Fruit fly (Drosophila melanogaster) whole organism, embryonic: Measurements from ENCODE around the gene CG32189.
A peak's percentile ranks its signal among the peaks of the same experiment; 100 is the strongest.

ENCODE experiments used
- BEAF-32 ChIP-seq: fragments of 200-800 bp; sonication (Bioruptor generic); optimal IDR thresholded peaks from 3 replicates; lab custom pipeline; 2017; ENCODE audit warnings: missing biosample characterization, missing genetic modification characterization, mild to moderate bottlenecking, moderate library complexity, missing genetic modification reagents
- Bdp1 ChIP-seq: fragments of 200-800 bp; sonication (Bioruptor generic); optimal IDR thresholded peaks from 3 replicates; lab custom pipeline; 2016; ENCODE audit warnings: missing biosample characterization, missing genetic modification characterization
- CG10267 ChIP-seq: fragments of 200-800 bp; sonication (Bioruptor generic); optimal IDR thresholded peaks from 2 replicates; lab custom pipeline; 2018; ENCODE audit warnings: missing biosample characterization, mild to moderate bottlenecking, missing genetic modification characterization, moderate library complexity
- CG10366 ChIP-seq: fragments of 200-800 bp; sonication (Bioruptor generic); IDR thresholded peaks from 2 replicates; pipeline ENCODE4 v1.3.6; 2022; ENCODE audit warnings: missing biosample characterization, missing genetic modification characterization
- CG12299 ChIP-seq: fragments of 200-800 bp; sonication (Bioruptor generic); optimal IDR thresholded peaks from 2 replicates; lab custom pipeline; 2018; ENCODE audit warnings: missing biosample characterization, mild to moderate bottlenecking, missing genetic modification characterization
- CG13296 ChIP-seq: fragments of 200-800 bp; sonication (Bioruptor generic); optimal IDR thresholded peaks from 3 replicates; lab custom pipeline; 2018; ENCODE audit warnings: missing biosample characterization, mild to moderate bottlenecking, missing genetic modification characterization
- CG1529 ChIP-seq: fragments of 200-800 bp; sonication (Bioruptor generic); optimal IDR thresholded peaks from 3 replicates; lab custom pipeline; 2018; ENCODE audit warnings: missing biosample characterization, missing genetic modification characterization
- CG15601 ChIP-seq: fragments of 200-800 bp; sonication (Bioruptor generic); optimal IDR thresholded peaks from 3 replicates; lab custom pipeline; 2019; ENCODE audit warnings: missing biosample characterization, mild to moderate bottlenecking, missing genetic modification characterization, moderate library complexity
- CG17359 ChIP-seq: fragments of 200-800 bp; sonication (Bioruptor generic); optimal IDR thresholded peaks from 3 replicates; lab custom pipeline; 2018; ENCODE audit warnings: missing biosample characterization, mild to moderate bottlenecking, missing genetic modification characterization, moderate library complexity
- CG17385 ChIP-seq: fragments of 200-800 bp; sonication (Bioruptor generic); optimal IDR thresholded peaks from 3 replicates; lab custom pipeline; 2018; ENCODE audit warnings: missing biosample characterization, mild to moderate bottlenecking, missing genetic modification characterization
- CG1792 ChIP-seq: fragments of 200-800 bp; sonication (Bioruptor generic); optimal IDR thresholded peaks from 2 replicates; lab custom pipeline; 2016; ENCODE audit warnings: missing biosample characterization, missing genetic modification characterization
- CG33557 ChIP-seq: fragments of 200-800 bp; sonication (Bioruptor generic); optimal IDR thresholded peaks from 2 replicates; lab custom pipeline; 2019; ENCODE audit warnings: missing biosample characterization, mild to moderate bottlenecking, missing genetic modification characterization, moderate library complexity
- CG9609 ChIP-seq: fragments of 200-800 bp; sonication (Bioruptor generic); optimal IDR thresholded peaks from 3 replicates; lab custom pipeline; 2016; ENCODE audit warnings: missing biosample characterization, missing genetic modification characterization
- Chrac-16 ChIP-seq: fragments of 200-800 bp; sonication (Bioruptor generic); optimal IDR thresholded peaks from 3 replicates; lab custom pipeline; 2016; ENCODE audit warnings: missing biosample characterization, missing genetic modification characterization
- Dek ChIP-seq: fragments of 200-800 bp; sonication (Bioruptor generic); optimal IDR thresholded peaks from 3 replicates; lab custom pipeline; 2019; ENCODE audit warnings: missing biosample characterization, mild to moderate bottlenecking, missing genetic modification characterization, moderate library complexity
- HLH54F ChIP-seq: fragments of 200-800 bp; sonication (Bioruptor generic); optimal IDR thresholded peaks from 3 replicates; lab custom pipeline; 2016; ENCODE audit warnings: missing biosample characterization, missing genetic modification characterization
- Hr78 ChIP-seq, 2 experiments: fragments of 200-800 bp in 1 of 2; fragments of >200 bp in 1 of 2; sonication (Bioruptor generic) in 1 of 2; optimal IDR thresholded peaks; 2 replicates each; lab custom pipeline; 2017 to 2019; ENCODE audit warnings: missing biosample characterization in 2 of 2, missing genetic modification characterization in 2 of 2, mild to moderate bottlenecking in 1 of 2, moderate library complexity in 1 of 2
- Hsf ChIP-seq: fragments of 200-800 bp; sonication (Bioruptor generic); optimal IDR thresholded peaks from 3 replicates; lab custom pipeline; 2016; ENCODE audit warnings: missing biosample characterization, missing genetic modification characterization
- Med ChIP-seq: fragments of 200-800 bp; sonication (Bioruptor generic); peaks from one replicate; lab custom pipeline; 2016; ENCODE audit warnings: missing biosample characterization, missing genetic modification characterization, mild to moderate bottlenecking, inconsistent platforms, moderate library complexity
- Mes4 ChIP-seq: fragments of 200-800 bp; sonication (Bioruptor generic); optimal IDR thresholded peaks from 2 replicates; lab custom pipeline; 2016; ENCODE audit warnings: missing biosample characterization, missing genetic modification characterization
- NFAT ChIP-seq: fragments of 200-800 bp; sonication (Bioruptor generic); IDR thresholded peaks from 2 replicates; pipeline ENCODE4 v1.3.6; 2022; ENCODE audit warnings: missing biosample characterization, missing genetic modification characterization
- Oli ChIP-seq: fragments of 200-800 bp; sonication (Bioruptor generic); optimal IDR thresholded peaks from 2 replicates; lab custom pipeline; 2018; ENCODE audit warnings: missing biosample characterization, mild to moderate bottlenecking, missing genetic modification characterization, moderate library complexity
- Poxn ChIP-seq: fragments of 200-800 bp; sonication (Bioruptor generic); IDR thresholded peaks from 2 replicates; pipeline ENCODE4 v1.3.6; 2022; ENCODE audit warnings: missing biosample characterization, missing genetic modification characterization
- Ptx1 ChIP-seq: fragments of 200-800 bp; sonication (Bioruptor generic); IDR thresholded peaks from 2 replicates; pipeline ENCODE4 v1.3.6; 2022; ENCODE audit warnings: missing biosample characterization, missing genetic modification characterization
- Scr ChIP-seq: fragments of 200-800 bp; sonication (Bioruptor generic); IDR thresholded peaks from 2 replicates; pipeline ENCODE4 v1.3.6; 2022; ENCODE audit warnings: missing biosample characterization, missing genetic modification characterization; ENCODE audit not compliant: partially characterized antibody
- Taf1 ChIP-seq: fragments of 200-800 bp; sonication (Bioruptor generic); IDR thresholded peaks from 2 replicates; pipeline ENCODE4 v1.3.6; 2022; ENCODE audit warnings: missing biosample characterization, missing genetic modification characterization
- ap ChIP-seq: fragments of 200-800 bp; sonication (Bioruptor generic); IDR thresholded peaks from 2 replicates; pipeline ENCODE4 v1.3.6; 2022; ENCODE audit warnings: missing biosample characterization, missing genetic modification characterization
- ase ChIP-seq: fragments of 200-800 bp; sonication (Bioruptor generic); IDR thresholded peaks from 3 replicates; pipeline ENCODE4 v1.3.6; 2022; ENCODE audit warnings: missing biosample characterization, missing genetic modification characterization
- btn ChIP-seq: fragments of 200-800 bp; sonication (Bioruptor generic); optimal IDR thresholded peaks from 2 replicates; lab custom pipeline; 2016; ENCODE audit warnings: missing biosample characterization, missing genetic modification characterization
- cad ChIP-seq: fragments of >200 bp; optimal IDR thresholded peaks from 2 replicates; lab custom pipeline; 2017; ENCODE audit warnings: missing biosample characterization, missing genetic modification characterization
- ci ChIP-seq: fragments of 200-800 bp; sonication (Bioruptor generic); IDR thresholded peaks from 3 replicates; pipeline ENCODE4 v1.3.6; 2022; ENCODE audit warnings: missing biosample characterization, missing genetic modification characterization
- da ChIP-seq: fragments of 200-800 bp; sonication (Bioruptor generic); optimal IDR thresholded peaks from 2 replicates; lab custom pipeline; 2016; ENCODE audit warnings: missing biosample characterization, missing genetic modification characterization
- emc ChIP-seq: fragments of 200-800 bp; sonication (Bioruptor generic); optimal IDR thresholded peaks from 2 replicates; lab custom pipeline; 2016; ENCODE audit warnings: missing biosample characterization, missing genetic modification characterization
- fd3F ChIP-seq: fragments of 200-800 bp; sonication (Bioruptor generic); optimal IDR thresholded peaks from 2 replicates; lab custom pipeline; 2018; ENCODE audit warnings: missing biosample characterization, mild to moderate bottlenecking, missing genetic modification characterization, moderate library complexity
- gem ChIP-seq: fragments of 200-800 bp; sonication (Bioruptor generic); optimal IDR thresholded peaks from 2 replicates; lab custom pipeline; 2019; ENCODE audit warnings: missing biosample characterization, mild to moderate bottlenecking, missing genetic modification characterization, moderate library complexity
- lola ChIP-seq, 3 experiments: fragments of >200 bp in 2 of 3; fragments of 200-800 bp in 1 of 3; sonication (Bioruptor generic) in 1 of 3; optimal IDR thresholded peaks; 2 replicates each; lab custom pipeline; 2017 to 2019; ENCODE audit warnings: missing biosample characterization in 3 of 3, missing genetic modification characterization in 3 of 3, mild to moderate bottlenecking in 1 of 3, moderate library complexity in 1 of 3
- lov ChIP-seq, 2 experiments: fragments of 200-800 bp in 1 of 2; fragments of >200 bp in 1 of 2; sonication (Bioruptor generic) in 1 of 2; IDR thresholded peaks in 1 of 2; optimal IDR thresholded peaks in 1 of 2; 2 replicates in 1 of 2; 3 replicates in 1 of 2; pipeline versions ENCODE4 v1.3.6 to Lab custom; 2017 to 2022; ENCODE audit warnings: missing biosample characterization in 1 of 2, missing genetic modification characterization in 1 of 2
- mam ChIP-seq: fragments of 200-800 bp; sonication (Bioruptor generic); optimal IDR thresholded peaks from 3 replicates; lab custom pipeline; 2016; ENCODE audit warnings: missing biosample characterization, missing genetic modification characterization
- nom ChIP-seq: fragments of 200-800 bp; sonication (Bioruptor generic); optimal IDR thresholded peaks from 2 replicates; lab custom pipeline; 2017; ENCODE audit warnings: missing biosample characterization, missing genetic modification characterization, mild to moderate bottlenecking, moderate library complexity, missing genetic modification reagents
- pan ChIP-seq, 4 experiments: fragments of >200 bp in 3 of 4; fragments of 200-800 bp in 1 of 4; sonication (Bioruptor generic) in 1 of 4; optimal IDR thresholded peaks in 3 of 4; IDR thresholded peaks in 1 of 4; 2 replicates each; pipeline versions ENCODE4 v1.3.6 to Lab custom; 2017 to 2022; ENCODE audit warnings: missing biosample characterization in 2 of 4, missing genetic modification characterization in 2 of 4, mixed read lengths in 1 of 4
- prd ChIP-seq, 3 experiments: fragments of >200 bp in 2 of 3; fragments of 200-800 bp in 1 of 3; sonication (Bioruptor generic) in 1 of 3; optimal IDR thresholded peaks in 2 of 3; IDR thresholded peaks in 1 of 3; 2 replicates in 2 of 3; 3 replicates in 1 of 3; pipeline versions ENCODE4 v1.3.6 to Lab custom; 2017 to 2022; ENCODE audit warnings: missing biosample characterization in 1 of 3, missing genetic modification characterization in 1 of 3
- schlank ChIP-seq: fragments of 200-800 bp; sonication (Bioruptor generic); optimal IDR thresholded peaks from 2 replicates; lab custom pipeline; 2018; ENCODE audit warnings: missing biosample characterization, mild to moderate bottlenecking, missing genetic modification characterization
- sim ChIP-seq: fragments of 200-800 bp; sonication (Bioruptor generic); IDR thresholded peaks from 2 replicates; pipeline ENCODE4 v1.3.6; 2022; ENCODE audit warnings: missing biosample characterization, missing genetic modification characterization
- slbo ChIP-seq: fragments of 200-800 bp; sonication (Bioruptor generic); IDR thresholded peaks from 2 replicates; pipeline ENCODE4 v1.3.6; 2022; ENCODE audit warnings: missing biosample characterization, missing genetic modification characterization
- slou ChIP-seq: fragments of 200-800 bp; sonication (Bioruptor generic); optimal IDR thresholded peaks from 3 replicates; lab custom pipeline; 2016; ENCODE audit warnings: missing biosample characterization, missing genetic modification characterization
- ssp ChIP-seq: fragments of 200-800 bp; sonication (Bioruptor generic); IDR thresholded peaks from 2 replicates; pipeline ENCODE4 v1.3.6; 2022; ENCODE audit warnings: missing biosample characterization, missing genetic modification characterization
- tap ChIP-seq: fragments of 200-800 bp; optimal IDR thresholded peaks from 3 replicates; lab custom pipeline; 2019; ENCODE audit warnings: missing biosample characterization, mild to moderate bottlenecking, missing genetic modification characterization, moderate library complexity
- tup ChIP-seq: fragments of 200-800 bp; sonication (Bioruptor generic); optimal IDR thresholded peaks from 2 replicates; lab custom pipeline; 2016; ENCODE audit warnings: missing biosample characterization, mild to moderate bottlenecking, missing genetic modification characterization, moderate library complexity
- twi ChIP-seq: fragments of 200-800 bp; optimal IDR thresholded peaks from 2 replicates; lab custom pipeline; 2019; ENCODE audit warnings: missing biosample characterization, mild to moderate bottlenecking, missing genetic modification characterization, moderate library complexity
- tx ChIP-seq: fragments of 200-800 bp; sonication (Bioruptor generic); optimal IDR thresholded peaks from 2 replicates; lab custom pipeline; 2016; ENCODE audit warnings: missing biosample characterization, missing genetic modification characterization

The CG32189 gene

DNA sequence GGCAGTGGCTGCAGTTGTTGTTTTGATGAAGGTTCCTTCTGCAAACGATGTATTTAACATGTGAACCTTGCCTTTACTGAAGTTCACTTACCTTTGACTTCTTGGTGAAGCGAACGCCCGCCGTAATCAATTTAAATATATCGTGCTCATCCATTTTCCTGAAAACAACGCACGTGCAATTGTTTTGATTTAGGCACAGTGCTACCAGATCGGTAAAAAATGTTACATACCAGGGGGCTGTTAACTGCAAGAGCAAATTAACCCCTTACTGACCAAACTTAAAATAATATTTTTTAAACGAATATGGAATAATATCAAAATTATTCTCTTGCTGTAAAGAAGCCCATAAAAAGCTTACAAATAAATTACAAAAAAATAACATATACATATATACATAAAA, 30.5 kb downstream of the CG32189 start, which contains the start of gene ais (continued):
- TF ChIP-seq Bdp1 (GFP tag; lab: Kevin White, UChicago) (no peak), sim (GFP tag; lab: Robert Waterston, UW) (no peak), Mes4 (no peak), emc (no peak), ssp (GFP tag; lab: Robert Waterston, UW) (no peak), CG15601 (tag; lab: Kevin White, UChicago) (no peak), mam (no peak), ci (peak; percentile 38; the same call in 1 of the 3 replicates), Taf1 (no peak), tup (GFP tag; lab: Kevin White, UChicago) (no peak), twi (tag; lab: Kevin White, UChicago) (no peak), CG9609 (GFP tag; lab: Kevin White, UChicago) (no peak), CG33557 (GFP tag; lab: Kevin White, UChicago) (no peak), schlank (tag; lab: Kevin White, UChicago) (no peak), CG1529 (GFP tag; lab: Kevin White, UChicago) (no peak), slou (GFP tag; lab: Kevin White, UChicago) (no peak), cad (GFP tag; lab: Kevin White, UChicago) (no peak), da (GFP tag; lab: Kevin White, UChicago) (no peak), tap (tag; lab: Kevin White, UChicago) (no peak), Scr (GFP tag; lab: Robert Waterston, UW) (no peak), nom (GFP tag; lab: Kevin White, UChicago) (no peak), Hsf (GFP tag; lab: Kevin White, UChicago) (no peak), CG13296 (GFP tag; lab: Kevin White, UChicago) (no peak), pan (optimal IDR thresholded peaks at IDR 0.05; lab: Kevin White, UChicago) (no peak), pan (GFP tag; optimal IDR thresholded peaks at IDR 0.05 in 1 of 2, IDR thresholded peaks at IDR 0.05 in 1 of 2) (no peak), CG12299 (no peak), ap (no peak), CG10366 (0 out of 2 replicates have a peak, but pooled peaks have one; percentile 13), HLH54F (no peak), btn (GFP tag; lab: Kevin White, UChicago) (no peak), Oli (tag; lab: Kevin White, UChicago) (peak; percentile 17), CG1792 (GFP tag; lab: Kevin White, UChicago) (no peak), CG17359 (peak; percentile 14), ase (GFP tag; lab: Robert Waterston, UW) (no peak), CG17385 (no peak), tx (GFP tag; lab: Kevin White, UChicago) (no peak), prd (optimal IDR thresholded peaks at IDR 0.05; lab: Kevin White, UChicago) (no peak), prd (GFP tag; IDR thresholded peaks at IDR 0.05; lab: Robert Waterston, UW) (no peak), Med (GFP tag; lab: Kevin White, UChicago) (peak; percentile 69), Hr78 (GFP tag; optimal IDR thresholded peaks at IDR 0.05; lab: Kevin White, UChicago) (no peak), lola (GFP tag; optimal IDR thresholded peaks at IDR 0.05; lab: Kevin White, UChicago) (no peak), CG10267 (tag; lab: Kevin White, UChicago) (no peak), lov (optimal IDR thresholded peaks at IDR 0.05; lab: Kevin White, UChicago) (no peak), lov (GFP tag; IDR thresholded peaks at IDR 0.05; lab: Robert Waterston, UW) (no peak), Ptx1 (GFP tag; lab: Robert Waterston, UW) (no peak), Poxn (GFP tag; lab: Robert Waterston, UW) (no peak), fd3F (GFP tag; lab: Kevin White, UChicago) (no peak), Chrac-16 (no peak), Dek (tag; lab: Kevin White, UChicago) (no peak), NFAT (GFP tag; lab: Robert Waterston, UW) (no peak), slbo (peak; percentile 70), gem (tag; lab: Kevin White, UChicago) (no peak), BEAF-32 (GFP tag; lab: Kevin White, UChicago) (peak; percentile 34)
